Worm (Caenorhabditis elegans): ENCODE data around the gene aqp-7.

- no peak for TF ChIP-seq him-1 (tag; optimal IDR thresholded peaks at IDR 0.05)
- TF ChIP-seq dao-5 (tag; optimal IDR thresholded peaks at IDR 0.05), result no peak
Measured at ce11 chrX:3054394-3054793, 29.5 kb downstream of the aqp-7 start.

All from whole organism, L4/young adult.